Fruit fly (Drosophila melanogaster): ENCODE results near the gene CG9107.

The CG9107 gene

dm6 chr2L:6048542-6048941 lies 24.2 kb upstream of the CG9107 start, which contains the start of the genes CG34179 and slmo:
TSS of gene CG34179 (minus strand) at chr2L:6048706.
TSS of gene slmo (minus strand) at chr2L:6048706.
- peak; percentile 84 for TF ChIP-seq tj (GFP tag; optimal IDR thresholded peaks at IDR 0.05)
- no peak for TF ChIP-seq kay (GFP tag; ENCODE audit: borderline replicate concordance)

dm6 chr2L:6047528-6048160 lies 23.3 kb upstream of the CG9107 start, which contains the start of gene IPIP:
TSS of gene IPIP (plus strand) at chr2L:6048002.
- TF ChIP-seq CG5204 (GFP tag; optimal IDR thresholded peaks at IDR 0.05) (no peak), CG11617 (GFP tag; optimal IDR thresholded peaks at IDR 0.05) (peak; percentile 35), kay (GFP tag; ENCODE audit: borderline replicate concordance) (no peak), CG7101 (tag; optimal IDR thresholded peaks at IDR 0.05) (peak; percentile 54), CG14711 (tag; optimal IDR thresholded peaks at IDR 0.05) (peak; percentile 20), CG7045 (GFP tag; optimal IDR thresholded peaks at IDR 0.05) (no peak), toe (GFP tag; optimal IDR thresholded peaks at IDR 0.05) (no peak), bab1 (GFP tag; optimal IDR thresholded peaks at IDR 0.05) (peak; percentile 72), cnc (optimal IDR thresholded peaks at IDR 0.05) (no peak), CG33017 (tag; optimal IDR thresholded peaks at IDR 0.05) (no peak), tj (GFP tag; optimal IDR thresholded peaks at IDR 0.05) (peak; percentile 25), ovo (GFP tag; optimal IDR thresholded peaks at IDR 0.05) (peak; percentile 43), CG1620 (GFP tag; optimal IDR thresholded peaks at IDR 0.05) (peak; percentile 17), Hr96 (GFP tag; optimal IDR thresholded peaks at IDR 0.05) (peak; percentile 3), CG12768 (GFP tag; optimal IDR thresholded peaks at IDR 0.05) (peak; percentile 32), cic (GFP tag; optimal IDR thresholded peaks at IDR 0.05) (peak; percentile 2), Clk (GFP tag; optimal IDR thresholded peaks at IDR 0.05) (no peak), Crg-1 (GFP tag; optimal IDR thresholded peaks at IDR 0.05) (no peak), pad (GFP tag; optimal IDR thresholded peaks at IDR 0.05) (peak; percentile 44), Mnt (GFP tag; optimal IDR thresholded peaks at IDR 0.05) (peak; percentile 91)

dm6 chr2L:6046865-6047264 lies 22.5 kb upstream of the CG9107 start:
- TF ChIP-seq Mnt (GFP tag; optimal IDR thresholded peaks at IDR 0.05), result no peak
- TF ChIP-seq CG5204 (GFP tag; optimal IDR thresholded peaks at IDR 0.05), result no peak
- no peak for TF ChIP-seq tj (GFP tag; optimal IDR thresholded peaks at IDR 0.05)
- TF ChIP-seq CG12768 (GFP tag; optimal IDR thresholded peaks at IDR 0.05), result no peak
- TF ChIP-seq bab1 (GFP tag; optimal IDR thresholded peaks at IDR 0.05), result no peak
- no peak for TF ChIP-seq ovo (GFP tag; optimal IDR thresholded peaks at IDR 0.05)
- TF ChIP-seq kay (GFP tag; ENCODE audit: borderline replicate concordance), result no peak
- TF ChIP-seq Clk (GFP tag; optimal IDR thresholded peaks at IDR 0.05), result no peak
- no peak for TF ChIP-seq cic (GFP tag; optimal IDR thresholded peaks at IDR 0.05)
- TF ChIP-seq Hr96 (GFP tag; optimal IDR thresholded peaks at IDR 0.05), result no peak
- no peak for TF ChIP-seq CG7101 (tag; optimal IDR thresholded peaks at IDR 0.05)
- no peak for TF ChIP-seq CG33017 (tag; optimal IDR thresholded peaks at IDR 0.05)
- TF ChIP-seq CG7045 (GFP tag; optimal IDR thresholded peaks at IDR 0.05), result no peak
- TF ChIP-seq pad (GFP tag; optimal IDR thresholded peaks at IDR 0.05), result no peak
- no peak for TF ChIP-seq cnc (optimal IDR thresholded peaks at IDR 0.05)

- TF ChIP-seq CG1620 (GFP tag; optimal IDR thresholded peaks at IDR 0.05) (peak; percentile 69), bab1 (GFP tag; optimal IDR thresholded peaks at IDR 0.05) (peak; percentile 62), toe (GFP tag; optimal IDR thresholded peaks at IDR 0.05) (no peak), ovo (GFP tag; optimal IDR thresholded peaks at IDR 0.05) (no peak), cnc (optimal IDR thresholded peaks at IDR 0.05) (no peak), CG14711 (tag; optimal IDR thresholded peaks at IDR 0.05) (peak; percentile 75), Hr96 (GFP tag; optimal IDR thresholded peaks at IDR 0.05) (peak; percentile 72), cic (GFP tag; optimal IDR thresholded peaks at IDR 0.05) (peak; percentile 69), CG7101 (tag; optimal IDR thresholded peaks at IDR 0.05) (peak; percentile 85), CG11617 (GFP tag; optimal IDR thresholded peaks at IDR 0.05) (peak; percentile 73), CG5204 (GFP tag; optimal IDR thresholded peaks at IDR 0.05) (no peak), CG12768 (GFP tag; optimal IDR thresholded peaks at IDR 0.05) (peak; percentile 62), Clk (GFP tag; optimal IDR thresholded peaks at IDR 0.05) (peak; percentile 12), Crg-1 (GFP tag; optimal IDR thresholded peaks at IDR 0.05) (peak; percentile 89), CG7045 (GFP tag; optimal IDR thresholded peaks at IDR 0.05) (peak; percentile 38), CG33017 (tag; optimal IDR thresholded peaks at IDR 0.05) (peak; percentile 76), tj (GFP tag; optimal IDR thresholded peaks at IDR 0.05) (peak; percentile 97), pad (GFP tag; optimal IDR thresholded peaks at IDR 0.05) (peak; percentile 100), kay (GFP tag; ENCODE audit: borderline replicate concordance) (no peak), Mnt (GFP tag; optimal IDR thresholded peaks at IDR 0.05) (peak; percentile 85)
Observed at dm6 chr2L:6045972-6046718, 21.8 kb upstream of the CG9107 start, which contains the start of gene Pfas. TSS of gene Pfas (minus strand) at chr2L:6046050.

dm6 chr2L:6045484-6045883 lies 21.1 kb upstream of the CG9107 start:
- no peak for TF ChIP-seq CG33017 (tag; optimal IDR thresholded peaks at IDR 0.05)

dm6 chr2L:6037830-6038229 lies 13.5 kb upstream of the CG9107 start, which contains the start of the genes CG9117 and CG31643:
TSS of gene CG9117 (minus strand) at chr2L:6037902.
TSS of gene CG31643 (plus strand) at chr2L:6038117.
- TF ChIP-seq CG1620 (GFP tag; optimal IDR thresholded peaks at IDR 0.05), result no peak
- peak; percentile 66 for TF ChIP-seq Crg-1 (GFP tag; optimal IDR thresholded peaks at IDR 0.05)
- peak; percentile 79 for TF ChIP-seq CG7101 (tag; optimal IDR thresholded peaks at IDR 0.05)
- TF ChIP-seq cic (GFP tag; optimal IDR thresholded peaks at IDR 0.05), result peak; percentile 36
- TF ChIP-seq CG7045 (GFP tag; optimal IDR thresholded peaks at IDR 0.05), result peak; percentile 40
- peak; percentile 78 for TF ChIP-seq Mnt (GFP tag; optimal IDR thresholded peaks at IDR 0.05)
- peak in 1 of 2 experiments; percentile 17 for TF ChIP-seq cnc (optimal IDR thresholded peaks at IDR 0.05)
- TF ChIP-seq ovo (GFP tag; optimal IDR thresholded peaks at IDR 0.05), result peak; percentile 14
- TF ChIP-seq bab1 (GFP tag; optimal IDR thresholded peaks at IDR 0.05), result peak; percentile 90
- TF ChIP-seq CG14711 (tag; optimal IDR thresholded peaks at IDR 0.05), result peak; percentile 100
- peak; percentile 49 for TF ChIP-seq CG5204 (GFP tag; optimal IDR thresholded peaks at IDR 0.05)
- TF ChIP-seq Clk (GFP tag; optimal IDR thresholded peaks at IDR 0.05), result no peak
- peak; percentile 66 for TF ChIP-seq CG12768 (GFP tag; optimal IDR thresholded peaks at IDR 0.05)
- TF ChIP-seq pad (GFP tag; optimal IDR thresholded peaks at IDR 0.05), result peak; percentile 35
- TF ChIP-seq tj (GFP tag; optimal IDR thresholded peaks at IDR 0.05), result peak; percentile 73
- TF ChIP-seq toe (GFP tag; optimal IDR thresholded peaks at IDR 0.05), result no peak
- TF ChIP-seq kay (GFP tag; ENCODE audit: borderline replicate concordance), result no peak
- TF ChIP-seq CG33017 (tag; optimal IDR thresholded peaks at IDR 0.05), result peak; percentile 62
- TF ChIP-seq CG11617 (GFP tag; optimal IDR thresholded peaks at IDR 0.05), result peak; percentile 81
- peak; percentile 47 for TF ChIP-seq Hr96 (GFP tag; optimal IDR thresholded peaks at IDR 0.05)
